Fruit fly (Drosophila melanogaster): ENCODE data around the gene Orct.

DNA sequence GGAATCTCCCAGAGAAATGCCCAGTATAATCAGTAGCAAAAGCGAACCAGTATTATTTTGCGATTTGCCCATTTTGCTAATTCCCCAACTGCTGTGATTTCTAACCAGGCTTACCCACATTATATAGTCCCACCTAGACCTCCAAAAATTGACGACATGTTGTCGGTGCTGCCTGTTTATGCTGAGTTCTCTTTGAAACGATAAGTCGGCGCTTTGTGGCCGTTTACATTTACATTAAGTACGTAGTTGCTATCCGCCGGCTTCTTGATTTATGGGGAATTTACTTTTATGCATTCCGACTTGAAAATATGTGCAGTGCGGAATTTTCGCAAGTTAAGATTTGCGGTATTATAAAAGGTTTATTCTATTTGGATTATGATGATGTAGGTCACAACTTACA is 18.2 kb downstream of the Orct start, which contains the start of gene CG5715:
- TF ChIP-seq ttk (optimal IDR thresholded peaks at IDR 0.05) (no peak), psq (optimal IDR thresholded peaks at IDR 0.05) (no peak), Sin3A (optimal IDR thresholded peaks at IDR 0.05) (no peak), insv (optimal IDR thresholded peaks at IDR 0.05) (no peak)
